Worm (Caenorhabditis elegans) whole organism, early embryonic: Measurements from ENCODE around the gene dhrs-4.

Source experiments
- B0310.2 ChIP-seq: sonication (generic microtip); optimal IDR thresholded peaks from 2 replicates; lab custom pipeline; 2016; ENCODE audit warnings: mild to moderate bottlenecking, missing genetic modification characterization, missing compliant biosample characterization
- F13C5.2 ChIP-seq: sonication (generic microtip); optimal IDR thresholded peaks from 2 replicates; lab custom pipeline; 2017; ENCODE audit warnings: mild to moderate bottlenecking, missing genetic modification characterization, inconsistent platforms, missing compliant biosample characterization
- aly-1 ChIP-seq: sonication (generic microtip); optimal IDR thresholded peaks from 2 replicates; lab custom pipeline; 2016; ENCODE audit warnings: missing genetic modification characterization, missing compliant biosample characterization
- ama-1 ChIP-seq: fragments of 150-350 bp; optimal IDR thresholded peaks from 2 replicates; lab custom pipeline; 2014
- ceh-13 ChIP-seq: fragments of 200-800 bp; sonication (Bioruptor generic); optimal IDR thresholded peaks from 2 replicates; lab custom pipeline; 2018; ENCODE audit warnings: mild to moderate bottlenecking, missing genetic modification characterization, missing compliant biosample characterization
- ceh-36 ChIP-seq: sonication (generic microtip); optimal IDR thresholded peaks from 2 replicates; lab custom pipeline; 2016; ENCODE audit warnings: missing genetic modification characterization, inconsistent platforms, missing compliant biosample characterization
- ets-7 ChIP-seq: sonication (generic microtip); optimal IDR thresholded peaks from 2 replicates; lab custom pipeline; 2016; ENCODE audit warnings: missing genotype, missing genetic modification characterization, missing compliant biosample characterization
- flt-1 ChIP-seq: fragments of 200-800 bp; sonication (Bioruptor generic); IDR thresholded peaks from 2 replicates; pipeline ENCODE4 v1.3.6; 2022; ENCODE audit warnings: missing genetic modification characterization, missing compliant biosample characterization
- hmbx-1 ChIP-seq: sonication (generic microtip); optimal IDR thresholded peaks from 2 replicates; lab custom pipeline; 2016; ENCODE audit warnings: mild to moderate bottlenecking, missing genetic modification characterization, missing compliant biosample characterization
- hmg-4 ChIP-seq: fragments of 200-800 bp; sonication (Bioruptor generic); optimal IDR thresholded peaks from 2 replicates; lab custom pipeline; 2018; ENCODE audit warnings: mild to moderate bottlenecking, missing genetic modification characterization, missing compliant biosample characterization
- hnd-1 ChIP-seq: sonication (generic microtip); optimal IDR thresholded peaks from 2 replicates; lab custom pipeline; 2016; ENCODE audit warnings: missing genetic modification characterization, missing compliant biosample characterization
- pes-1 ChIP-seq: fragments of 200-800 bp; sonication (Bioruptor generic); IDR thresholded peaks from 2 replicates; pipeline ENCODE4 v1.3.6; 2022; ENCODE audit warnings: missing genetic modification reagents, missing genetic modification characterization, missing compliant biosample characterization
- scrt-1 ChIP-seq: fragments of 200-800 bp; sonication (Bioruptor generic); IDR thresholded peaks from 2 replicates; pipeline ENCODE4 v1.3.6; 2022; ENCODE audit warnings: missing genetic modification characterization, missing compliant biosample characterization
- sea-1 ChIP-seq: fragments of 200-800 bp; sonication (Bioruptor generic); conservative IDR thresholded peaks from 2 replicates; pipeline ENCODE4 v1.3.6; 2022; ENCODE audit warnings: missing genetic modification characterization, missing compliant biosample characterization
- tbx-11 ChIP-seq: fragments of 200-800 bp; sonication (Bioruptor generic); IDR thresholded peaks from 2 replicates; pipeline ENCODE4 v1.3.6; 2022; ENCODE audit warnings: missing genetic modification characterization, missing compliant biosample characterization
- tbx-37 ChIP-seq: fragments of 200-800 bp; sonication (Bioruptor generic); conservative IDR thresholded peaks from 2 replicates; pipeline ENCODE4 v1.3.6; 2022; ENCODE audit warnings: missing genetic modification reagents, missing genetic modification characterization, missing compliant biosample characterization
- tra-4 ChIP-seq: sonication (generic microtip); optimal IDR thresholded peaks from 2 replicates; lab custom pipeline; 2017; ENCODE audit warnings: missing genetic modification characterization, missing compliant biosample characterization

Gene dhrs-4

ce11 chrV:12961085-12961560, 38.7 kb downstream of the dhrs-4 start, which contains the start of gene mpst-7:
Gene mpst-7, minus strand, starts transcription at chrV:12961135.
- TF ChIP-seq F13C5.2 (tag; lab: Kevin White, UChicago) = no peak
- TF ChIP-seq hmg-4 (GFP tag; lab: Kevin White, UChicago) = no peak
- no peak for TF ChIP-seq sea-1 (GFP tag; lab: Robert Waterston, UW)
- no peak for TF ChIP-seq pes-1
- no peak for TF ChIP-seq ama-1 (lab: Kevin White, UChicago)
- no peak for TF ChIP-seq hnd-1
- no peak for TF ChIP-seq aly-1
- TF ChIP-seq B0310.2 = no peak
- no peak for TF ChIP-seq ets-7 (tag; lab: Kevin White, UChicago)
- no peak for TF ChIP-seq ceh-13
- no peak for TF ChIP-seq flt-1 (GFP tag; lab: Robert Waterston, UW)
- TF ChIP-seq tra-4 (tag; lab: Kevin White, UChicago) = no peak
- TF ChIP-seq tbx-37 (GFP tag; lab: Robert Waterston, UW) = no peak

ce11 chrV:12963192-12963591, 40.8 kb downstream of the dhrs-4 start, which contains the start of gene hrg-9:
Gene hrg-9, minus strand, starts transcription at chrV:12963343.
- no peak for TF ChIP-seq aly-1
- no peak for TF ChIP-seq tbx-37 (GFP tag; lab: Robert Waterston, UW)
- no peak for TF ChIP-seq F13C5.2 (tag; lab: Kevin White, UChicago)
- TF ChIP-seq tra-4 (tag; lab: Kevin White, UChicago) = no peak
- TF ChIP-seq pes-1 = no peak
- TF ChIP-seq ama-1 (lab: Kevin White, UChicago) = no peak
- TF ChIP-seq ceh-36 (tag; lab: Kevin White, UChicago) = no peak
- no peak for TF ChIP-seq tbx-11
- TF ChIP-seq scrt-1 (GFP tag; lab: Robert Waterston, UW) = no peak
- TF ChIP-seq hmg-4 (GFP tag; lab: Kevin White, UChicago) = no peak
- TF ChIP-seq ceh-13 = no peak
- TF ChIP-seq ets-7 (tag; lab: Kevin White, UChicago) = no peak
- TF ChIP-seq flt-1 (GFP tag; lab: Robert Waterston, UW) = no peak
- no peak for TF ChIP-seq B0310.2
- TF ChIP-seq hnd-1 = no peak
- TF ChIP-seq sea-1 (GFP tag; lab: Robert Waterston, UW) = no peak
- no peak for TF ChIP-seq hmbx-1 (tag; lab: Kevin White, UChicago)

- no peak for TF ChIP-seq hmbx-1 (tag; lab: Kevin White, UChicago)
- TF ChIP-seq ceh-36 (tag; lab: Kevin White, UChicago) = no peak
- no peak for TF ChIP-seq tbx-11
- TF ChIP-seq ceh-13 = no peak
- no peak for TF ChIP-seq F13C5.2 (tag; lab: Kevin White, UChicago)
- TF ChIP-seq hmg-4 (GFP tag; lab: Kevin White, UChicago) = no peak
- TF ChIP-seq tbx-37 (GFP tag; lab: Robert Waterston, UW) = no peak
- no peak for TF ChIP-seq scrt-1 (GFP tag; lab: Robert Waterston, UW)
- no peak for TF ChIP-seq pes-1
- TF ChIP-seq aly-1 = no peak
- no peak for TF ChIP-seq B0310.2
- no peak for TF ChIP-seq tra-4 (tag; lab: Kevin White, UChicago)
- no peak for TF ChIP-seq ama-1 (lab: Kevin White, UChicago)
Measured at ce11 chrV:12964076-12964475, 41.7 kb downstream of the dhrs-4 start, which contains the start of gene srd-35. Gene srd-35, plus strand, starts transcription at chrV:12964376.

- no peak for TF ChIP-seq sea-1 (GFP tag; lab: Robert Waterston, UW)
- no peak for TF ChIP-seq ets-7 (tag; lab: Kevin White, UChicago)
- no peak for TF ChIP-seq aly-1
- TF ChIP-seq flt-1 (GFP tag; lab: Robert Waterston, UW) = no peak
- no peak for TF ChIP-seq ceh-13
- no peak for TF ChIP-seq ama-1 (lab: Kevin White, UChicago)
- no peak for TF ChIP-seq pes-1
- TF ChIP-seq F13C5.2 (tag; lab: Kevin White, UChicago) = no peak
- no peak for TF ChIP-seq hmg-4 (GFP tag; lab: Kevin White, UChicago)
- TF ChIP-seq tbx-37 (GFP tag; lab: Robert Waterston, UW) = no peak
- TF ChIP-seq ceh-36 (tag; lab: Kevin White, UChicago) = no peak
- no peak for TF ChIP-seq scrt-1 (GFP tag; lab: Robert Waterston, UW)
- TF ChIP-seq hnd-1 = no peak
- TF ChIP-seq B0310.2 = no peak
- TF ChIP-seq tbx-11 = no peak
- TF ChIP-seq tra-4 (tag; lab: Kevin White, UChicago) = no peak
- no peak for TF ChIP-seq hmbx-1 (tag; lab: Kevin White, UChicago)
Measured at ce11 chrV:12967110-12967509, 44.7 kb downstream of the dhrs-4 start, which contains the start of gene R186.3. Gene R186.3, minus strand, starts transcription at chrV:12967210.

ce11 chrV:12967925-12968327, 45.5 kb downstream of the dhrs-4 start, which contains the start of gene R186.8:
Gene R186.8, minus strand, starts transcription at chrV:12967982.
- peak; percentile 13 for TF ChIP-seq F13C5.2 (tag; lab: Kevin White, UChicago)
- 0 out of 2 replicates have a peak, but pooled peaks have one; percentile 28 for TF ChIP-seq tbx-37 (GFP tag; lab: Robert Waterston, UW)

ce11 chrV:12968555-12968954, 46.1 kb downstream of the dhrs-4 start, which contains the start of gene lin-46:
Gene lin-46, plus strand, starts transcription at chrV:12968855.
- TF ChIP-seq hnd-1 (no peak), scrt-1 (GFP tag; lab: Robert Waterston, UW) (no peak), ceh-36 (tag; lab: Kevin White, UChicago) (no peak), hmbx-1 (tag; lab: Kevin White, UChicago) (no peak), ets-7 (tag; lab: Kevin White, UChicago) (no peak), tbx-37 (GFP tag; lab: Robert Waterston, UW) (no peak), F13C5.2 (tag; lab: Kevin White, UChicago) (no peak), tra-4 (tag; lab: Kevin White, UChicago) (no peak), pes-1 (no peak), B0310.2 (no peak)

ce11 chrV:12970575-12971160, 48.3 kb downstream of the dhrs-4 start, which contains the start of gene pnn-1:
Gene pnn-1, plus strand, starts transcription at chrV:12971110.
- TF ChIP-seq sea-1 (GFP tag; lab: Robert Waterston, UW) (no peak), tra-4 (tag; lab: Kevin White, UChicago) (no peak), pes-1 (no peak), ceh-13 (no peak), ama-1 (lab: Kevin White, UChicago) (no peak), F13C5.2 (tag; lab: Kevin White, UChicago) (no peak), scrt-1 (GFP tag; lab: Robert Waterston, UW) (no peak), tbx-11 (no peak), hnd-1 (no peak), tbx-37 (GFP tag; lab: Robert Waterston, UW) (no peak), B0310.2 (no peak), ets-7 (tag; lab: Kevin White, UChicago) (no peak), ceh-36 (tag; lab: Kevin White, UChicago) (no peak), hmbx-1 (tag; lab: Kevin White, UChicago) (no peak), flt-1 (GFP tag; lab: Robert Waterston, UW) (no peak), aly-1 (no peak), hmg-4 (GFP tag; lab: Kevin White, UChicago) (no peak)
